Worm (Caenorhabditis elegans) whole organism, L1 larva: Measurements from ENCODE around the gene C36A4.10.

Experiments
- aly-2 ChIP-seq: fragments of 150-350 bp; optimal IDR thresholded peaks from 2 replicates; lab custom pipeline; 2014; ENCODE audit warnings: missing biosample characterization, missing genetic modification characterization
- dpl-1 ChIP-seq, 3 experiments: fragments of 150-350 bp in 2 of 3; sonication (generic microtip) in 1 of 3; optimal IDR thresholded peaks; 2 replicates each; lab custom pipeline; 2014 to 2017; ENCODE audit warnings: missing biosample characterization in 3 of 3, missing genetic modification characterization in 3 of 3, missing genetic modification reagents in 3 of 3
- jun-1 ChIP-seq: fragments of 150-350 bp; optimal IDR thresholded peaks from 2 replicates; lab custom pipeline; 2014; ENCODE audit warnings: missing biosample characterization, missing genetic modification reagents, missing genetic modification characterization
- lin-39 ChIP-seq: fragments of 150-350 bp; optimal IDR thresholded peaks from 2 replicates; lab custom pipeline; 2014; ENCODE audit warnings: missing biosample characterization, missing genetic modification reagents, missing genetic modification characterization
- nhr-237 ChIP-seq: fragments of 150-350 bp; optimal IDR thresholded peaks from 2 replicates; lab custom pipeline; 2014; ENCODE audit warnings: missing biosample characterization, missing genetic modification characterization
- nhr-76 ChIP-seq: sonication (generic microtip); optimal IDR thresholded peaks from 2 replicates; lab custom pipeline; 2017; ENCODE audit warnings: missing biosample characterization, missing genetic modification characterization
- tbx-2 ChIP-seq: sonication (generic microtip); optimal IDR thresholded peaks from 2 replicates; lab custom pipeline; 2016; ENCODE audit warnings: missing genetic modification characterization, missing compliant biosample characterization
- tlp-1 ChIP-seq: fragments of 150-350 bp; optimal IDR thresholded peaks from 2 replicates; lab custom pipeline; 2014; ENCODE audit warnings: missing biosample characterization, missing genetic modification characterization
- unc-130 ChIP-seq: fragments of 150-350 bp; optimal IDR thresholded peaks from 2 replicates; lab custom pipeline; 2017; ENCODE audit warnings: missing biosample characterization, missing genetic modification characterization, inconsistent platforms
- ztf-11 ChIP-seq, 2 experiments: sonication (generic microtip); optimal IDR thresholded peaks; 2 replicates each; lab custom pipeline; 2016 to 2017; ENCODE audit warnings: missing genetic modification characterization in 2 of 2, missing biosample characterization in 1 of 2, missing compliant biosample characterization in 1 of 2

ce11 chrIII:3807590-3807989, 23.7 kb downstream of the C36A4.10 start:
- TF ChIP-seq nhr-76 (tag; lab: Kevin White, UChicago) (no peak), dpl-1 (GFP tag; optimal IDR thresholded peaks at IDR 0.05; lab: Kevin White, UChicago) (no peak), tbx-2 (tag; lab: Kevin White, UChicago) (no peak), ztf-11 (tag; optimal IDR thresholded peaks at IDR 0.05; lab: Kevin White, UChicago) (no peak), jun-1 (no peak), nhr-237 (no peak), tlp-1 (tag; lab: Kevin White, UChicago) (no peak), lin-39 (no peak), unc-130 (tag; lab: Kevin White, UChicago) (no peak), aly-2 (tag; lab: Kevin White, UChicago) (no peak)
